Fruit fly (Drosophila melanogaster) whole organism, embryonic: Measurements from ENCODE around the gene Sirup.

ENCODE experiments used
- ATbp ChIP-seq: fragments of 200-800 bp; sonication (Bioruptor generic); optimal IDR thresholded peaks from 2 replicates; lab custom pipeline; 2017; ENCODE audit warnings: missing biosample characterization, mild to moderate bottlenecking, missing genetic modification characterization, missing genetic modification reagents
- Atf3 ChIP-seq: fragments of 200-800 bp; sonication (Bioruptor generic); optimal IDR thresholded peaks from 3 replicates; lab custom pipeline; 2016; ENCODE audit warnings: missing biosample characterization, missing genetic modification characterization
- Bteb2 ChIP-seq: fragments of 200-800 bp; sonication (Bioruptor generic); optimal IDR thresholded peaks from 2 replicates; lab custom pipeline; 2016; ENCODE audit warnings: missing biosample characterization, missing genetic modification characterization
- CG10959 ChIP-seq: fragments of 200-800 bp; sonication (Bioruptor generic); IDR thresholded peaks from 2 replicates; pipeline ENCODE4 v1.3.6; 2022; ENCODE audit warnings: missing biosample characterization, missing genetic modification characterization
- CG13296 ChIP-seq: fragments of 200-800 bp; sonication (Bioruptor generic); optimal IDR thresholded peaks from 3 replicates; lab custom pipeline; 2018; ENCODE audit warnings: missing biosample characterization, mild to moderate bottlenecking, missing genetic modification characterization
- CG14050 ChIP-seq: fragments of 200-800 bp; sonication (Bioruptor generic); IDR thresholded peaks from 3 replicates; pipeline ENCODE4 v1.3.6; 2022; ENCODE audit warnings: missing biosample characterization, missing genetic modification characterization
- CG15696 ChIP-seq: fragments of 200-800 bp; sonication (Bioruptor generic); optimal IDR thresholded peaks from 2 replicates; lab custom pipeline; 2019; ENCODE audit warnings: missing biosample characterization, mild to moderate bottlenecking, missing genetic modification characterization, moderate library complexity
- CG16813 ChIP-seq: fragments of 200-800 bp; sonication (Bioruptor generic); IDR thresholded peaks from 3 replicates; pipeline ENCODE4 v1.3.6; 2022; ENCODE audit warnings: missing biosample characterization, missing genetic modification characterization; ENCODE audit not compliant: partially characterized antibody
- CG17612 ChIP-seq: fragments of 200-800 bp; sonication (Bioruptor generic); IDR thresholded peaks from 2 replicates; pipeline ENCODE4 v1.3.6; 2022; ENCODE audit warnings: missing biosample characterization, missing genetic modification characterization
- CG1792 ChIP-seq: fragments of 200-800 bp; sonication (Bioruptor generic); optimal IDR thresholded peaks from 2 replicates; lab custom pipeline; 2016; ENCODE audit warnings: missing biosample characterization, missing genetic modification characterization
- CG34376 ChIP-seq: fragments of 200-800 bp; sonication (Bioruptor generic); optimal IDR thresholded peaks from 2 replicates; lab custom pipeline; 2018; ENCODE audit warnings: missing biosample characterization, mild to moderate bottlenecking, missing genetic modification characterization
- CG3726 ChIP-seq: fragments of 200-800 bp; sonication (Bioruptor generic); IDR thresholded peaks from 3 replicates; pipeline ENCODE4, ENCODE4 v1.3.6; 2022; ENCODE audit warnings: missing biosample characterization, missing genetic modification characterization
- CG4360 ChIP-seq: fragments of 200-800 bp; sonication (Bioruptor generic); IDR thresholded peaks from 2 replicates; pipeline ENCODE4 v1.3.6; 2022; ENCODE audit warnings: missing biosample characterization, missing genetic modification characterization
- CG4854 ChIP-seq: fragments of 200-800 bp; sonication (Bioruptor generic); optimal IDR thresholded peaks from 2 replicates; lab custom pipeline; 2016; ENCODE audit warnings: missing biosample characterization, missing genetic modification characterization, inconsistent platforms
- CG7786 ChIP-seq: fragments of 200-800 bp; sonication (Bioruptor generic); optimal IDR thresholded peaks from 2 replicates; lab custom pipeline; 2016; ENCODE audit warnings: missing biosample characterization, missing genetic modification characterization
- CG7963 ChIP-seq: fragments of 200-800 bp; sonication (Bioruptor generic); IDR thresholded peaks from 3 replicates; pipeline ENCODE4 v1.3.6; 2022; ENCODE audit warnings: missing biosample characterization, missing genetic modification characterization; ENCODE audit not compliant: partially characterized antibody
- CG8281 ChIP-seq: fragments of 200-800 bp; sonication (Bioruptor generic); optimal IDR thresholded peaks from 2 replicates; lab custom pipeline; 2018; ENCODE audit warnings: missing biosample characterization, mild to moderate bottlenecking, missing genetic modification characterization, moderate library complexity
- CG8290 ChIP-seq, 3 experiments: fragments of 200-800 bp; sonication (Bioruptor generic); optimal IDR thresholded peaks; 2 replicates each; lab custom pipeline; 2016 to 2019; ENCODE audit warnings: missing biosample characterization in 3 of 3, missing genetic modification characterization in 3 of 3, mild to moderate bottlenecking in 2 of 3, moderate library complexity in 1 of 3
- CG8944 ChIP-seq: fragments of 200-800 bp; sonication (Bioruptor generic); optimal IDR thresholded peaks from 3 replicates; lab custom pipeline; 2016; ENCODE audit warnings: missing biosample characterization, missing genetic modification characterization
- CG9876 ChIP-seq: fragments of 200-800 bp; sonication (Bioruptor generic); optimal IDR thresholded peaks from 2 replicates; lab custom pipeline; 2016; ENCODE audit warnings: missing biosample characterization, missing genetic modification characterization
- CG9932 ChIP-seq: fragments of 200-800 bp; sonication (Bioruptor generic); IDR thresholded peaks from 2 replicates; pipeline ENCODE4 v1.3.6; 2022; ENCODE audit warnings: missing biosample characterization, missing genetic modification characterization
- Dfd ChIP-seq, 2 experiments: fragments of >200 bp; optimal IDR thresholded peaks; 2 replicates each; lab custom pipeline; 2017; ENCODE audit warnings: missing biosample characterization in 2 of 2, missing genetic modification characterization in 2 of 2
- Dp ChIP-seq: fragments of 200-800 bp; sonication (Bioruptor generic); optimal IDR thresholded peaks from 2 replicates; lab custom pipeline; 2018; ENCODE audit warnings: missing biosample characterization, mild to moderate bottlenecking, missing genetic modification characterization, moderate library complexity
- E2f1 ChIP-seq: fragments of 200-800 bp; sonication (Bioruptor generic); IDR thresholded peaks from 2 replicates; pipeline ENCODE4 v1.3.6; 2022; ENCODE audit warnings: missing biosample characterization, missing genetic modification characterization
- ERR ChIP-seq: fragments of 200-800 bp; sonication (Bioruptor generic); optimal IDR thresholded peaks from 2 replicates; lab custom pipeline; 2016; ENCODE audit warnings: missing biosample characterization, missing genetic modification characterization
- Gug ChIP-seq: fragments of 200-800 bp; sonication (Bioruptor generic); IDR thresholded peaks from 4 replicates; pipeline ENCODE4 v1.3.6; 2022; ENCODE audit warnings: missing biosample characterization, missing genetic modification characterization
- MBD-R2 ChIP-seq: fragments of 200-800 bp; sonication (Bioruptor generic); IDR thresholded peaks from 2 replicates; pipeline ENCODE4 v1.3.6; 2022; ENCODE audit warnings: missing biosample characterization, missing genetic modification characterization
- Meics ChIP-seq: fragments of 200-800 bp; sonication (Bioruptor generic); optimal IDR thresholded peaks from 2 replicates; lab custom pipeline; 2017; ENCODE audit warnings: missing biosample characterization, mild to moderate bottlenecking, missing genetic modification characterization
- NK7.1 ChIP-seq: fragments of 200-800 bp; sonication (Bioruptor generic); optimal IDR thresholded peaks from 3 replicates; lab custom pipeline; 2016; ENCODE audit warnings: missing biosample characterization, missing genetic modification characterization
- Nf-YB ChIP-seq: fragments of 200-800 bp; sonication (Bioruptor generic); optimal IDR thresholded peaks from 3 replicates; lab custom pipeline; 2019; ENCODE audit warnings: missing biosample characterization, mild to moderate bottlenecking, missing genetic modification characterization, moderate library complexity
- Oaz ChIP-seq: fragments of 200-800 bp; sonication (Bioruptor generic); IDR thresholded peaks from 2 replicates; pipeline ENCODE4 v1.3.6; 2022; ENCODE audit warnings: missing biosample characterization, missing genetic modification characterization
- Sry-δ ChIP-seq: fragments of 200-800 bp; sonication (Bioruptor generic); optimal IDR thresholded peaks from 2 replicates; lab custom pipeline; 2016; ENCODE audit warnings: missing biosample characterization, missing genetic modification characterization
- amos ChIP-seq: fragments of 200-800 bp; sonication (Bioruptor generic); IDR thresholded peaks from 2 replicates; pipeline ENCODE4 v1.3.6; 2022; ENCODE audit warnings: missing biosample characterization, missing genetic modification characterization; ENCODE audit not compliant: partially characterized antibody
- aop ChIP-seq: fragments of 200-800 bp; sonication (Bioruptor generic); IDR thresholded peaks from 2 replicates; pipeline ENCODE4 v1.3.6; 2022; ENCODE audit warnings: missing biosample characterization, missing genetic modification characterization
- crc ChIP-seq: fragments of 200-800 bp; sonication (Bioruptor generic); optimal IDR thresholded peaks from 2 replicates; lab custom pipeline; 2016; ENCODE audit warnings: missing biosample characterization, missing genetic modification characterization
- crp ChIP-seq, 2 experiments: fragments of 200-800 bp; sonication (Bioruptor generic); optimal IDR thresholded peaks; 2 replicates in 1 of 2; 3 replicates in 1 of 2; lab custom pipeline; 2017; ENCODE audit warnings: missing biosample characterization in 2 of 2, missing genetic modification characterization in 2 of 2, mild to moderate bottlenecking in 1 of 2, moderate library complexity in 1 of 2
- emc ChIP-seq: fragments of 200-800 bp; sonication (Bioruptor generic); optimal IDR thresholded peaks from 2 replicates; lab custom pipeline; 2016; ENCODE audit warnings: missing biosample characterization, missing genetic modification characterization
- gce ChIP-seq: fragments of 200-800 bp; sonication (Bioruptor generic); IDR thresholded peaks from 3 replicates; pipeline ENCODE4 v1.3.6; 2022; ENCODE audit warnings: missing biosample characterization, missing genetic modification characterization
- mam ChIP-seq: fragments of 200-800 bp; sonication (Bioruptor generic); optimal IDR thresholded peaks from 3 replicates; lab custom pipeline; 2016; ENCODE audit warnings: missing biosample characterization, missing genetic modification characterization
- nerfin-1 ChIP-seq: fragments of 200-800 bp; sonication (Bioruptor generic); optimal IDR thresholded peaks from 3 replicates; lab custom pipeline; 2019; ENCODE audit warnings: missing biosample characterization, mild to moderate bottlenecking, missing genetic modification characterization, moderate library complexity
- onecut ChIP-seq: fragments of 200-800 bp; sonication (Bioruptor generic); IDR thresholded peaks from 2 replicates; pipeline ENCODE4 v1.3.6; 2022; ENCODE audit warnings: missing biosample characterization, missing genetic modification characterization
- p53 ChIP-seq: fragments of 200-800 bp; sonication (Bioruptor generic); optimal IDR thresholded peaks from 2 replicates; lab custom pipeline; 2016; ENCODE audit warnings: missing biosample characterization, missing genetic modification characterization
- pfk ChIP-seq: fragments of 200-800 bp; sonication (Bioruptor generic); optimal IDR thresholded peaks from 2 replicates; lab custom pipeline; 2018; ENCODE audit warnings: missing biosample characterization, mild to moderate bottlenecking, missing genetic modification characterization, moderate library complexity
- phol ChIP-seq: fragments of 200-800 bp; sonication (Bioruptor generic); optimal IDR thresholded peaks from 3 replicates; lab custom pipeline; 2018; ENCODE audit warnings: missing biosample characterization, mild to moderate bottlenecking, missing genetic modification characterization, moderate library complexity
- pum ChIP-seq: fragments of 200-800 bp; sonication (Bioruptor generic); optimal IDR thresholded peaks from 2 replicates; lab custom pipeline; 2016; ENCODE audit warnings: missing biosample characterization, missing genetic modification characterization
- schlank ChIP-seq: fragments of 200-800 bp; sonication (Bioruptor generic); optimal IDR thresholded peaks from 2 replicates; lab custom pipeline; 2018; ENCODE audit warnings: missing biosample characterization, mild to moderate bottlenecking, missing genetic modification characterization
- sisA ChIP-seq: fragments of 200-800 bp; sonication (Bioruptor generic); IDR thresholded peaks from 2 replicates; pipeline ENCODE4 v1.3.6; 2022; ENCODE audit warnings: missing biosample characterization, missing genetic modification characterization
- slp2 ChIP-seq: fragments of 200-800 bp; sonication (Bioruptor generic); optimal IDR thresholded peaks from 2 replicates; lab custom pipeline; 2016; ENCODE audit warnings: missing biosample characterization, missing genetic modification characterization
- so ChIP-seq: fragments of 200-800 bp; sonication (Bioruptor generic); IDR thresholded peaks from 3 replicates; pipeline ENCODE4 v1.3.6; 2022; ENCODE audit warnings: missing biosample characterization, missing genetic modification characterization

The Sirup gene

DNA sequence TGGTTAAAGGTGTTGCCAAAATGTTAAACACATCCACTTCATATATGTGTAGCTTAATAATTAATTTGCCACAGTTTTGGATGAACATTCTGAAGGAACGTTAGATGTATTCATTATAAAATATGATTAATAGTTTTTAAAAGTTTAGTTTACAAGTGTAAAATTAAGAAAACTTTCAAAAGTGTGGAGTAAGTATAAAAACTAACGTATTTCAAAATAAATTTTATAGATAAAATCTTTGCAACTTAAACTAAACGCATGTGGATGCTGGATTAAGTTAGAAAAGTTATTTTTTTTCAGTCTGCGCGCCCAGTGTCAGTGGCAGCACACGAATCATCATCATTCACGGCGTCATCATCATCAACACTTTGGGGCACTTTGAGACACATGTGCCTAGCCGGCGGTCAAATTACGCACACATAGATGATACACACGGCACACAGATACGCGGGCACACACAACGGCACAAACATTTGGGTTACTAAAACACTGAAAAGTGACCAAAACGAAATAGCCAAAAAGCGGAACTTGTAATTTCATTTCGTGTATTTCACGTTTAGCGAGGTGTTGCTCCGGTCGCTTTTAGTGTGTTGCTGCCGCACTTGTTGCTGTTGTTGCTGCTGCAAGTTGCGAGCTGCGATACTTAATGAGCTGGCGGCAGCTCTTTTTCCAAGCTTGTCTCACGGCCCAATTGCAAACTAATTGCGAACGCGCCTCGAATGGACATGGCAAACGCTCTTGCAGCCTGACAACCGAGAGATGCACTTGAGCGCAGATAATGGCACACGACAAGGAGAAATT is 41.4 kb upstream of the Sirup start (continued):
- no peak for TF ChIP-seq nerfin-1 (tag; lab: Kevin White, UChicago)
- TF ChIP-seq ATbp (GFP tag; lab: Kevin White, UChicago) = peak; percentile 7
- TF ChIP-seq CG17612 (GFP tag; lab: Robert Waterston, UW) = no peak
- TF ChIP-seq onecut (GFP tag; lab: Robert Waterston, UW) = peak; percentile 69
- TF ChIP-seq MBD-R2 (GFP tag; lab: Robert Waterston, UW) = no peak
- peak in 1 of 2 experiments; percentile 6 for TF ChIP-seq crp (GFP tag; optimal IDR thresholded peaks at IDR 0.05; lab: Kevin White, UChicago)
- no peak for TF ChIP-seq CG34376 (GFP tag; lab: Kevin White, UChicago)
- TF ChIP-seq Atf3 (GFP tag; lab: Kevin White, UChicago) = no peak
- no peak for TF ChIP-seq crc (GFP tag; lab: Kevin White, UChicago)
- no peak for TF ChIP-seq Dp (GFP tag; lab: Kevin White, UChicago)
- TF ChIP-seq CG9932 = peak; percentile 47; the same call in 1 of the 2 replicates
- peak; percentile 59 for TF ChIP-seq Meics (GFP tag; lab: Kevin White, UChicago)
- no peak for TF ChIP-seq Dfd (GFP tag; optimal IDR thresholded peaks at IDR 0.05; lab: Kevin White, UChicago)
- TF ChIP-seq schlank = no peak
- no peak for TF ChIP-seq NK7.1 (GFP tag; lab: Kevin White, UChicago)
- no peak for TF ChIP-seq Sry-δ (GFP tag; lab: Kevin White, UChicago)
- TF ChIP-seq sisA (GFP tag; lab: Robert Waterston, UW) = peak; percentile 65
- TF ChIP-seq CG8944 (GFP tag; lab: Kevin White, UChicago) = no peak
- TF ChIP-seq aop (GFP tag; lab: Robert Waterston, UW) = no peak
- TF ChIP-seq CG14050 (GFP tag; lab: Robert Waterston, UW) = peak; percentile 43; the same call in 2 of the 3 replicates
- TF ChIP-seq E2f1 = peak; percentile 41; the same call in 1 of the 2 replicates
- no peak for TF ChIP-seq CG8281 (tag; lab: Kevin White, UChicago)
- TF ChIP-seq amos (GFP tag; lab: Robert Waterston, UW) = no peak
- no peak for TF ChIP-seq ERR (GFP tag; lab: Kevin White, UChicago)
- peak; percentile 28 for TF ChIP-seq Bteb2 (GFP tag; lab: Kevin White, UChicago)
- no peak for TF ChIP-seq Nf-YB (GFP tag; lab: Kevin White, UChicago)
- TF ChIP-seq CG8290 (GFP tag; optimal IDR thresholded peaks at IDR 0.05; lab: Kevin White, UChicago) = no peak
- peak in 1 of 2 experiments; percentile 23 for TF ChIP-seq CG8290 (tag; optimal IDR thresholded peaks at IDR 0.05; lab: Kevin White, UChicago)
- TF ChIP-seq mam (GFP tag; lab: Kevin White, UChicago) = peak; percentile 16
- TF ChIP-seq CG13296 = peak; percentile 35
- peak; percentile 2 for TF ChIP-seq pum (GFP tag; lab: Kevin White, UChicago)
- TF ChIP-seq Gug = 0 out of 4 replicates have a peak, but pooled peaks have one; percentile 4
- no peak for TF ChIP-seq p53 (GFP tag; lab: Kevin White, UChicago)
- TF ChIP-seq CG7963 (GFP tag; lab: Robert Waterston, UW) = no peak
- TF ChIP-seq CG9876 (GFP tag; lab: Kevin White, UChicago) = no peak
- TF ChIP-seq slp2 (GFP tag; lab: Kevin White, UChicago) = no peak
- peak; percentile 65; the same call in 2 of the 3 replicates for TF ChIP-seq so
- TF ChIP-seq pfk (GFP tag; lab: Kevin White, UChicago) = no peak
- no peak for TF ChIP-seq emc (GFP tag; lab: Kevin White, UChicago)
- peak; percentile 52 for TF ChIP-seq phol (tag; lab: Kevin White, UChicago)
- TF ChIP-seq CG4854 = no peak
- TF ChIP-seq CG3726 (GFP tag; lab: Robert Waterston, UW) = peak; percentile 36; the same call in 1 of the 3 replicates
- TF ChIP-seq CG4360 = no peak
- TF ChIP-seq gce (GFP tag; lab: Robert Waterston, UW) = no peak
- no peak for TF ChIP-seq CG7786
- peak; percentile 49 for TF ChIP-seq Oaz (GFP tag; lab: Robert Waterston, UW)
- TF ChIP-seq CG16813 (GFP tag; lab: Robert Waterston, UW) = no peak
- TF ChIP-seq CG1792 (GFP tag; lab: Kevin White, UChicago) = no peak
- TF ChIP-seq CG10959 = no peak
- no peak for TF ChIP-seq CG15696 (tag; lab: Kevin White, UChicago)
